Fruit fly (Drosophila melanogaster) whole organism, embryonic: Measurements from ENCODE around the gene ND-B18.

Experiments used
- B-H2 ChIP-seq: fragments of 200-800 bp; sonication (Bioruptor generic); optimal IDR thresholded peaks from 2 replicates; lab custom pipeline; 2018; ENCODE audit warnings: missing biosample characterization, mild to moderate bottlenecking, missing genetic modification characterization
- BEAF-32 ChIP-seq: fragments of 200-800 bp; sonication (Bioruptor generic); optimal IDR thresholded peaks from 3 replicates; lab custom pipeline; 2017; ENCODE audit warnings: missing biosample characterization, missing genetic modification characterization, mild to moderate bottlenecking, moderate library complexity, missing genetic modification reagents
- CG10209 ChIP-seq: fragments of 200-800 bp; sonication (Bioruptor generic); optimal IDR thresholded peaks from 3 replicates; lab custom pipeline; 2017; ENCODE audit warnings: missing biosample characterization, mild to moderate bottlenecking, missing genetic modification characterization, missing genetic modification reagents
- CG10565 ChIP-seq: fragments of 200-800 bp; sonication (Bioruptor generic); optimal IDR thresholded peaks from 3 replicates; lab custom pipeline; 2016; ENCODE audit warnings: missing biosample characterization, mild to moderate bottlenecking, missing genetic modification characterization
- CG11560 ChIP-seq: fragments of 200-800 bp; sonication (Bioruptor generic); IDR thresholded peaks from 3 replicates; pipeline ENCODE4 v1.3.6; 2022; ENCODE audit warnings: missing biosample characterization, missing genetic modification characterization
- CG12236 ChIP-seq: fragments of 200-800 bp; sonication (Bioruptor generic); optimal IDR thresholded peaks from 2 replicates; lab custom pipeline; 2016; ENCODE audit warnings: missing biosample characterization, missing genetic modification characterization
- CG12659 ChIP-seq: fragments of 200-800 bp; sonication (Bioruptor generic); optimal IDR thresholded peaks from 3 replicates; lab custom pipeline; 2017; ENCODE audit warnings: mild to moderate bottlenecking, missing biosample characterization, missing genetic modification reagents, missing genetic modification characterization
- CG17186 ChIP-seq: fragments of 200-800 bp; sonication (Bioruptor generic); optimal IDR thresholded peaks from 3 replicates; lab custom pipeline; 2017; ENCODE audit warnings: missing biosample characterization, missing genetic modification reagents, missing genetic modification characterization
- CG18619 ChIP-seq: fragments of 200-800 bp; sonication (Bioruptor generic); optimal IDR thresholded peaks from 3 replicates; lab custom pipeline; 2017; ENCODE audit warnings: missing biosample characterization, mild to moderate bottlenecking, missing genetic modification characterization
- CG30020 ChIP-seq: fragments of 200-800 bp; optimal IDR thresholded peaks from 2 replicates; lab custom pipeline; 2019; ENCODE audit warnings: missing biosample characterization, mild to moderate bottlenecking, missing genetic modification characterization, moderate library complexity
- CG32767 ChIP-seq: fragments of 200-800 bp; sonication (Bioruptor generic); IDR thresholded peaks from 2 replicates; pipeline ENCODE4 v1.3.6; 2022; ENCODE audit warnings: missing biosample characterization, missing genetic modification characterization
- CG33213 ChIP-seq: fragments of 200-800 bp; sonication (Bioruptor generic); optimal IDR thresholded peaks from 3 replicates; lab custom pipeline; 2016; ENCODE audit warnings: missing biosample characterization, missing genetic modification characterization
- CG3838 ChIP-seq: fragments of 200-800 bp; sonication (Bioruptor generic); optimal IDR thresholded peaks from 3 replicates; lab custom pipeline; 2016; ENCODE audit warnings: missing biosample characterization, missing genetic modification characterization
- CG6791 ChIP-seq: fragments of 200-800 bp; sonication (Bioruptor generic); IDR thresholded peaks from 3 replicates; pipeline ENCODE4 v1.3.6; 2022; ENCODE audit warnings: missing biosample characterization, missing genetic modification characterization; ENCODE audit not compliant: partially characterized antibody
- CG7271 ChIP-seq: fragments of 200-800 bp; sonication (Bioruptor generic); optimal IDR thresholded peaks from 2 replicates; lab custom pipeline; 2018; ENCODE audit warnings: missing biosample characterization, mild to moderate bottlenecking, missing genetic modification characterization, moderate library complexity
- CG8290 ChIP-seq, 3 experiments: fragments of 200-800 bp; sonication (Bioruptor generic); optimal IDR thresholded peaks; 2 replicates each; lab custom pipeline; 2016 to 2019; ENCODE audit warnings: missing biosample characterization in 3 of 3, missing genetic modification characterization in 3 of 3, mild to moderate bottlenecking in 2 of 3, moderate library complexity in 1 of 3
- CoRest ChIP-seq: fragments of 200-800 bp; sonication (Bioruptor generic); optimal IDR thresholded peaks from 3 replicates; lab custom pipeline; 2018; ENCODE audit warnings: missing biosample characterization, mild to moderate bottlenecking, missing genetic modification characterization, moderate library complexity
- D ChIP-seq, 2 experiments: fragments of 200-800 bp in 1 of 2; fragments of >200 bp in 1 of 2; sonication (Bioruptor generic) in 1 of 2; optimal IDR thresholded peaks; 2 replicates in 1 of 2; 3 replicates in 1 of 2; lab custom pipeline; 2017; ENCODE audit warnings: mild to moderate bottlenecking in 1 of 2, missing biosample characterization in 1 of 2, missing genetic modification characterization in 1 of 2, missing genetic modification reagents in 1 of 2
- Deaf1 ChIP-seq: fragments of 200-800 bp; optimal IDR thresholded peaks from 3 replicates; lab custom pipeline; 2019; ENCODE audit warnings: missing biosample characterization, mild to moderate bottlenecking, missing genetic modification characterization, moderate library complexity
- GATAe ChIP-seq: fragments of 200-800 bp; sonication (Bioruptor generic); conservative IDR thresholded peaks from 2 replicates; pipeline ENCODE4 v1.3.6; 2022; ENCODE audit warnings: missing biosample characterization, missing genetic modification characterization
- HmgZ ChIP-seq: fragments of 200-800 bp; sonication (Bioruptor generic); optimal IDR thresholded peaks from 2 replicates; lab custom pipeline; 2018; ENCODE audit warnings: missing biosample characterization, mild to moderate bottlenecking, missing genetic modification characterization
- Med ChIP-seq: fragments of 200-800 bp; sonication (Bioruptor generic); peaks from one replicate; lab custom pipeline; 2016; ENCODE audit warnings: missing biosample characterization, missing genetic modification characterization, mild to moderate bottlenecking, inconsistent platforms, moderate library complexity
- NC2α ChIP-seq: fragments of 200-800 bp; sonication (Bioruptor generic); optimal IDR thresholded peaks from 2 replicates; lab custom pipeline; 2016; ENCODE audit warnings: missing biosample characterization, missing genetic modification characterization
- Six4 ChIP-seq: fragments of 200-800 bp; sonication (Bioruptor generic); optimal IDR thresholded peaks from 2 replicates; lab custom pipeline; 2016; ENCODE audit warnings: missing biosample characterization, missing genetic modification characterization
- Sox100B ChIP-seq: fragments of 200-800 bp; sonication (Bioruptor generic); optimal IDR thresholded peaks from 3 replicates; lab custom pipeline; 2018; ENCODE audit warnings: missing biosample characterization, mild to moderate bottlenecking, missing genetic modification characterization
- Usf ChIP-seq: fragments of 200-800 bp; sonication (Bioruptor generic); optimal IDR thresholded peaks from 2 replicates; lab custom pipeline; 2017; ENCODE audit warnings: missing genotype, missing biosample characterization, missing genetic modification characterization
- Xrp1 ChIP-seq: fragments of 200-800 bp; sonication (Bioruptor generic); IDR thresholded peaks from 2 replicates; pipeline ENCODE4 v1.3.6; 2022; ENCODE audit warnings: missing biosample characterization, missing genetic modification characterization
- abd-A ChIP-seq: fragments of 200-800 bp; sonication (Bioruptor generic); optimal IDR thresholded peaks from 3 replicates; lab custom pipeline; 2019; ENCODE audit warnings: missing biosample characterization, mild to moderate bottlenecking, missing genetic modification characterization, moderate library complexity
- ap ChIP-seq: fragments of 200-800 bp; sonication (Bioruptor generic); IDR thresholded peaks from 2 replicates; pipeline ENCODE4 v1.3.6; 2022; ENCODE audit warnings: missing biosample characterization, missing genetic modification characterization
- bigmax ChIP-seq: fragments of 200-800 bp; sonication (Bioruptor generic); optimal IDR thresholded peaks from 2 replicates; lab custom pipeline; 2018; ENCODE audit warnings: missing biosample characterization, mild to moderate bottlenecking, missing genetic modification characterization
- chinmo ChIP-seq: fragments of 200-800 bp; sonication (Bioruptor generic); IDR thresholded peaks from 4 replicates; pipeline ENCODE4 v1.3.6; 2022; ENCODE audit warnings: missing biosample characterization, missing genetic modification characterization; ENCODE audit not compliant: partially characterized antibody
- crc ChIP-seq: fragments of 200-800 bp; sonication (Bioruptor generic); optimal IDR thresholded peaks from 2 replicates; lab custom pipeline; 2016; ENCODE audit warnings: missing biosample characterization, missing genetic modification characterization
- disco-r ChIP-seq: fragments of 200-800 bp; sonication (Bioruptor generic); optimal IDR thresholded peaks from 2 replicates; lab custom pipeline; 2016; ENCODE audit warnings: missing biosample characterization, missing genetic modification characterization
- ems ChIP-seq: fragments of 200-800 bp; sonication (Bioruptor generic); optimal IDR thresholded peaks from 3 replicates; lab custom pipeline; 2016; ENCODE audit warnings: missing biosample characterization, missing genetic modification characterization
- fd102C ChIP-seq: fragments of 200-800 bp; sonication (Bioruptor generic); optimal IDR thresholded peaks from 2 replicates; lab custom pipeline; 2018; ENCODE audit warnings: missing biosample characterization, mild to moderate bottlenecking, missing genetic modification characterization, moderate library complexity
- gro ChIP-seq: fragments of 200-800 bp; sonication (Bioruptor generic); optimal IDR thresholded peaks from 2 replicates; lab custom pipeline; 2016; ENCODE audit warnings: missing biosample characterization, missing genetic modification characterization
- ind ChIP-seq: fragments of 200-800 bp; sonication (Bioruptor generic); optimal IDR thresholded peaks from 3 replicates; lab custom pipeline; 2016; ENCODE audit warnings: missing biosample characterization, missing genetic modification characterization
- inv ChIP-seq: fragments of 200-800 bp; sonication (Bioruptor generic); IDR thresholded peaks from 2 replicates; pipeline ENCODE4 v1.3.6; 2022; ENCODE audit warnings: missing biosample characterization, missing genetic modification characterization; ENCODE audit not compliant: partially characterized antibody
- lola ChIP-seq, 3 experiments: fragments of >200 bp in 2 of 3; fragments of 200-800 bp in 1 of 3; sonication (Bioruptor generic) in 1 of 3; optimal IDR thresholded peaks; 2 replicates each; lab custom pipeline; 2017 to 2019; ENCODE audit warnings: missing biosample characterization in 3 of 3, missing genetic modification characterization in 3 of 3, mild to moderate bottlenecking in 1 of 3, moderate library complexity in 1 of 3
- nom ChIP-seq: fragments of 200-800 bp; sonication (Bioruptor generic); optimal IDR thresholded peaks from 2 replicates; lab custom pipeline; 2017; ENCODE audit warnings: missing biosample characterization, missing genetic modification characterization, mild to moderate bottlenecking, moderate library complexity, missing genetic modification reagents
- peb ChIP-seq: fragments of 200-800 bp; sonication (Bioruptor generic); IDR thresholded peaks from 2 replicates; pipeline ENCODE4 v1.3.6; 2022; ENCODE audit warnings: missing biosample characterization, missing genetic modification characterization
- pfk ChIP-seq: fragments of 200-800 bp; sonication (Bioruptor generic); optimal IDR thresholded peaks from 2 replicates; lab custom pipeline; 2018; ENCODE audit warnings: missing biosample characterization, mild to moderate bottlenecking, missing genetic modification characterization, moderate library complexity
- psq ChIP-seq: fragments of 200-800 bp; sonication (Bioruptor generic); optimal IDR thresholded peaks from 2 replicates; lab custom pipeline; 2017; ENCODE audit warnings: missing biosample characterization, missing genetic modification characterization
- row ChIP-seq: fragments of 200-800 bp; sonication (Bioruptor generic); IDR thresholded peaks from 3 replicates; pipeline ENCODE4 v1.3.6; 2022; ENCODE audit warnings: missing biosample characterization, missing genetic modification characterization
- run ChIP-seq: fragments of 200-800 bp; sonication (Bioruptor generic); optimal IDR thresholded peaks from 3 replicates; lab custom pipeline; 2018; ENCODE audit warnings: missing biosample characterization, mild to moderate bottlenecking, missing genetic modification characterization
- sisA ChIP-seq: fragments of 200-800 bp; sonication (Bioruptor generic); IDR thresholded peaks from 2 replicates; pipeline ENCODE4 v1.3.6; 2022; ENCODE audit warnings: missing biosample characterization, missing genetic modification characterization
- unpg ChIP-seq: fragments of 200-800 bp; sonication (Bioruptor generic); optimal IDR thresholded peaks from 3 replicates; lab custom pipeline; 2018; ENCODE audit warnings: missing biosample characterization, mild to moderate bottlenecking, missing genetic modification characterization, moderate library complexity
- usp ChIP-seq: fragments of >200 bp; optimal IDR thresholded peaks from 2 replicates; lab custom pipeline; 2017; ENCODE audit warnings: missing biosample characterization, missing genetic modification characterization

ND-B18 gene

DNA sequence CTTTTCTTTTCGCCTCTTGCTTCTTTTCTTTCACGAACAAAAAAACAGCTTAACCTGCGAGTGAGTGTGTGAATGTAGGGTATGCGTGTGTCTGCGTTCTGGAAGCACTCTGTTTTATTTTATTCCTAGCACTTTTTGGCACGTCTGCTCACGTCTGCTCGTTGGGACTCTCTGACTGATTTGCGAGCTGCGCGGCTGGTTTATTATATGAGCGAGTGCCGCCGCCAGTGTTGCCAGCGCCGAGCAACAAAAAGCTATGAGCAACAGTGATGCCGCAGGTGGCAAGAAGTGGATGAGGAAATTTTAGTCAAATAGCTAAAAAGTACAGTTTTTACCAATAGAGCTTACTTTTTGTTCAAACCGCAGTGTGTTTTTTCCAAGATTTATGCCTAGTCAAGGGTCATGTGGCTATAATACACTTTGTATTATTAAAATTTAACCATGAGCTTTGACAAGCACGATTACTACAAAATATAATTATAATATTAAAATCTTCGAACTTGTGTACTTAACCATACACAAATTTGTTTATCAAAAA is 12.6 kb downstream of the ND-B18 start, which contains the start of gene Lsd-2 (continued):
- TF ChIP-seq CG11560 = no peak
- peak; percentile 30 for TF ChIP-seq CG12659 (GFP tag; lab: Kevin White, UChicago)
- peak; percentile 14 for TF ChIP-seq CG33213 (GFP tag; lab: Kevin White, UChicago)
- TF ChIP-seq CG17186 = no peak
- TF ChIP-seq Sox100B (GFP tag; lab: Kevin White, UChicago) = peak; percentile 63
- peak; percentile 78 for TF ChIP-seq gro (GFP tag; lab: Kevin White, UChicago)
- no peak for TF ChIP-seq inv
- TF ChIP-seq run = no peak
- peak; percentile 60; the same call in 1 of the 4 replicates for TF ChIP-seq chinmo
- TF ChIP-seq CG10565 (GFP tag; lab: Kevin White, UChicago) = no peak
- peak; percentile 46; the same call in 1 of the 3 replicates for TF ChIP-seq CG6791 (GFP tag; lab: Robert Waterston, UW)
- no peak for TF ChIP-seq CG8290 (GFP tag; optimal IDR thresholded peaks at IDR 0.05; lab: Kevin White, UChicago)
- peak in 1 of 2 experiments; percentile 77 for TF ChIP-seq CG8290 (tag; optimal IDR thresholded peaks at IDR 0.05; lab: Kevin White, UChicago)
- TF ChIP-seq sisA = 0 out of 2 replicates have a peak, but pooled peaks have one; percentile 13
- TF ChIP-seq row (GFP tag; lab: Robert Waterston, UW) = peak; percentile 88
- TF ChIP-seq Six4 (GFP tag; lab: Kevin White, UChicago) = no peak
- peak in 1 of 3 experiments; percentile 31 for TF ChIP-seq lola (GFP tag; optimal IDR thresholded peaks at IDR 0.05; lab: Kevin White, UChicago)
- TF ChIP-seq NC2α = peak; percentile 11
- no peak for TF ChIP-seq CG7271 (tag; lab: Kevin White, UChicago)
- TF ChIP-seq CG10209 (GFP tag; lab: Kevin White, UChicago) = no peak
- peak; percentile 12; the same call in 1 of the 2 replicates for TF ChIP-seq Xrp1
- TF ChIP-seq Usf (GFP tag; lab: Kevin White, UChicago) = no peak
- no peak for TF ChIP-seq fd102C (GFP tag; lab: Kevin White, UChicago)
- peak; percentile 72 for TF ChIP-seq pfk (GFP tag; lab: Kevin White, UChicago)
- peak; percentile 23 for TF ChIP-seq abd-A
- TF ChIP-seq D (optimal IDR thresholded peaks at IDR 0.05; lab: Kevin White, UChicago) = no peak
- TF ChIP-seq D (GFP tag; optimal IDR thresholded peaks at IDR 0.05; lab: Kevin White, UChicago) = no peak
- TF ChIP-seq usp (GFP tag; lab: Kevin White, UChicago) = no peak
- no peak for TF ChIP-seq CG32767 (GFP tag; lab: Robert Waterston, UW)
- no peak for TF ChIP-seq CG3838
- no peak for TF ChIP-seq bigmax (GFP tag; lab: Kevin White, UChicago)
- peak; percentile 75 for TF ChIP-seq nom
- TF ChIP-seq unpg (GFP tag; lab: Kevin White, UChicago) = no peak
- no peak for TF ChIP-seq crc
- no peak for TF ChIP-seq ap (GFP tag; lab: Robert Waterston, UW)
- peak; percentile 86 for TF ChIP-seq Med
- peak; percentile 34 for TF ChIP-seq HmgZ
- peak; percentile 43 for TF ChIP-seq CoRest
- TF ChIP-seq CG30020 (tag; lab: Kevin White, UChicago) = no peak
- TF ChIP-seq B-H2 (GFP tag; lab: Kevin White, UChicago) = peak; percentile 56
- peak; percentile 37 for TF ChIP-seq ems (GFP tag; lab: Kevin White, UChicago)
- no peak for TF ChIP-seq disco-r
- TF ChIP-seq CG18619 = peak; percentile 24
- no peak for TF ChIP-seq BEAF-32
- no peak for TF ChIP-seq CG12236 (GFP tag; lab: Kevin White, UChicago)
- TF ChIP-seq psq (GFP tag; lab: Kevin White, UChicago) = peak; percentile 51
- TF ChIP-seq ind = peak; percentile 17
- TF ChIP-seq GATAe = no peak
- TF ChIP-seq Deaf1 (tag; lab: Kevin White, UChicago) = no peak
- TF ChIP-seq peb = no peak
